Fruit fly (Drosophila melanogaster): ENCODE data around the gene CG10252.

DNA sequence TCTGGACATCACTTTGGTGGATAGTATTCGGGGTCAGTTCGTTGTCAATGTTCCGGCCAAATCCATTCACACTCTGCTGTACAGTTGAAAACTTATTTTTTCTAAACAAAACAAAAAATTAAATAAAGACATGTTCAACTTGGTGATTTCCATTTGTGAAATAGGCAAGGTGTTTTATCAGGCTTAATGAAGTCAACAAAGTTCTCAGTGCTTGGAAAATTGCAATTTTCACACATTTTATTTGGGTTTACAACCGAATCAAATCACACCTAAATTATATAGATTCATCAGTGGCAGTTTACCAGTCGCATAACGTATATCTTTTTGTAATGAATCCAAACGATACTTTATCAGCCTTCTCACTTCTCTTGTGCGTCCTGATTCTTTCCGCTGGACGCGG lies 6.4 kb upstream of the CG10252 start, which contains the start of gene Qsox4:
- TF ChIP-seq pan (optimal IDR thresholded peaks at IDR 0.05) (no peak), psq (optimal IDR thresholded peaks at IDR 0.05) (no peak), Dll (optimal IDR thresholded peaks at IDR 0.05) (no peak)

Data from whole organism.